Worm (Caenorhabditis elegans): ENCODE data around the gene F38E9.6.

ce11 chrX:16387206-16387605 lies 45.0 kb upstream of the F38E9.6 start:
- TF ChIP-seq pha-4 (tag; optimal IDR thresholded peaks at IDR 0.05) (no peak), drap-1 (GFP tag; optimal IDR thresholded peaks at IDR 0.05) (no peak), lin-32 (GFP tag; optimal IDR thresholded peaks at IDR 0.05) (no peak)

All from whole organism, mixed stage, embryonic.